Worm (Caenorhabditis elegans) whole organism, late embryonic: ENCODE measurements around the gene Y69A2AR.50.

Experiments used
- C08G9.2 ChIP-seq: sonication (generic microtip); optimal IDR thresholded peaks from 2 replicates; lab custom pipeline; 2016; ENCODE audit warnings: mild to moderate bottlenecking, missing genetic modification characterization, moderate library complexity, missing compliant biosample characterization
- K02D7.2 ChIP-seq: sonication (generic microtip); optimal IDR thresholded peaks from 2 replicates; lab custom pipeline; 2017; ENCODE audit warnings: mild to moderate bottlenecking, missing genetic modification characterization, missing compliant biosample characterization
- ama-1 ChIP-seq: fragments of 150-350 bp; optimal IDR thresholded peaks from 2 replicates; lab custom pipeline; 2014
- ceh-9 ChIP-seq: sonication (generic microtip); optimal IDR thresholded peaks from 2 replicates; lab custom pipeline; 2016; ENCODE audit warnings: mild to moderate bottlenecking, missing genetic modification characterization, inconsistent platforms, missing compliant biosample characterization
- dve-1 ChIP-seq: sonication (generic microtip); optimal IDR thresholded peaks from 2 replicates; lab custom pipeline; 2017; ENCODE audit warnings: antibody characterized with exemption, mild to moderate bottlenecking, missing genetic modification characterization, missing compliant biosample characterization
- fkh-10 ChIP-seq: fragments of 150-350 bp; optimal IDR thresholded peaks from 2 replicates; lab custom pipeline; 2014; ENCODE audit warnings: missing biosample characterization, missing genetic modification reagents, missing genetic modification characterization
- hlh-8 ChIP-seq: sonication (generic microtip); optimal IDR thresholded peaks from 2 replicates; lab custom pipeline; 2016; ENCODE audit warnings: missing genotype, missing genetic modification characterization, missing compliant biosample characterization
- mec-3 ChIP-seq: sonication (generic microtip); optimal IDR thresholded peaks from 2 replicates; lab custom pipeline; 2016; ENCODE audit warnings: borderline replicate concordance, missing genetic modification characterization, missing compliant biosample characterization
- pha-4 ChIP-seq: fragments of 150-350 bp; optimal IDR thresholded peaks from 2 replicates; lab custom pipeline; 2018; ENCODE audit warnings: missing biosample characterization, missing genetic modification reagents, missing genetic modification characterization
- unc-42 ChIP-seq: sonication (generic microtip); optimal IDR thresholded peaks from 2 replicates; lab custom pipeline; 2016; ENCODE audit warnings: missing genotype, missing genetic modification characterization, missing compliant biosample characterization
- unc-86 ChIP-seq: sonication (generic microtip); optimal IDR thresholded peaks from 2 replicates; lab custom pipeline; 2016; ENCODE audit warnings: missing genetic modification characterization, missing compliant biosample characterization

ce11 chrIV:2572107-2572506 is 9.9 kb downstream of the Y69A2AR.50 start, which contains the start of gene Y69A2AR.51:
- TF ChIP-seq K02D7.2 (tag; lab: Kevin White, UChicago) (no peak), fkh-10 (GFP tag; lab: Kevin White, UChicago) (no peak), hlh-8 (tag; lab: Kevin White, UChicago) (no peak), mec-3 (tag; lab: Kevin White, UChicago) (no peak), dve-1 (no peak), ama-1 (lab: Kevin White, UChicago) (no peak), pha-4 (tag; lab: Kevin White, UChicago) (no peak), unc-42 (tag; lab: Kevin White, UChicago) (no peak), unc-86 (tag; lab: Kevin White, UChicago) (no peak), ceh-9 (no peak), C08G9.2 (tag; lab: Kevin White, UChicago) (no peak)
